2 worm cellular contexts compared by ENCODE assay signal in the genomic region with DNA sequence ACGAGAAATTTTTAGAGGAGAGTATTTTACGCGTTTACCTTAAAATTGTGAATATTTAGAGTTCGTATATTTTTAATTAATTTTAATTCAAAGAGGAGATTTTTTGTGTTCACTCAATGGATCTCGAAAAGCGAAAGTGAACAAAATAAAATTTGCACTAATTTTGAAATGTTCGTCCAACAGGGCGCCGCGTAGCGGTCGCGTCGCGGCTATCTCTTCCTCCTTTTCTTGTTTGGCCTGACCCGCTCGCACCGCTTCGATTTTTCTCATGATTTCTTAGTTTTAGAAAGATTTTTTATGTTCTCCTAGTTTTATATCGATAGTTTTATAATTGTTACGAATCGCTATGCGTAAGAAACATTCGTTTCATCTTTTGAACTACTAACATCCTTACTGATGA.
TF ChIP-seq lines count a peak whose summit lies in the region.

No protein-coding gene starts in this region.

TF ChIP-seq in whole organism, L1 larva, 84 proteins besides CTCF, POLR2A, EP300 and RAD21 (continued from another document):
- peak in 1 of 2 experiments; percentile 35 for TF ChIP-seq lin-35 (GFP tag; optimal IDR thresholded peaks at IDR 0.05; lab: Kevin White, UChicago)
- TF ChIP-seq lsy-2 (tag; optimal IDR thresholded peaks at IDR 0.05; lab: Kevin White, UChicago), result peak in 1 of 2 experiments; percentile 43
- no peak for TF ChIP-seq mdl-1 (tag; optimal IDR thresholded peaks at IDR 0.05; lab: Kevin White, UChicago)
- TF ChIP-seq ceh-8 (GFP tag; optimal IDR thresholded peaks at IDR 0.05; lab: Kevin White, UChicago), result no peak

TF ChIP-seq in whole organism, L4 larva, 104 proteins besides CTCF, POLR2A, EP300 and RAD21 (continued from another document):
- no peak for TF ChIP-seq ceh-44 (GFP tag; IDR thresholded peaks at IDR 0.05; lab: Robert Waterston, UW)
- TF ChIP-seq unc-62 (GFP tag; optimal IDR thresholded peaks at IDR 0.05 in 1 of 2; lab: Kevin White, UChicago), result no peak
- TF ChIP-seq unc-62 (tag; optimal IDR thresholded peaks at IDR 0.05; lab: Kevin White, UChicago), result no peak
- no peak for TF ChIP-seq ZK337.2 (GFP tag; IDR thresholded peaks at IDR 0.05; lab: Robert Waterston, UW)
- TF ChIP-seq rbr-2 (tag; optimal IDR thresholded peaks at IDR 0.05; lab: Kevin White, UChicago), result no peak
- no peak for TF ChIP-seq fos-1 (tag; optimal IDR thresholded peaks at IDR 0.05; lab: Kevin White, UChicago)
- no peak for TF ChIP-seq spr-1 (tag; optimal IDR thresholded peaks at IDR 0.05; lab: Kevin White, UChicago)
TF ChIP-seq in whole organism, L4 larva: peak in this region for 3.
